Worm (Caenorhabditis elegans) whole organism, early embryonic: ENCODE results near the gene F40C5.1.
"Not testable (repeated sequence)": the region's sequence is repeated elsewhere in the genome, so short reads cannot be mapped to it uniquely, and the experiment has no call there.

ENCODE experiments used
- B0310.2 ChIP-seq: sonication (generic microtip); optimal IDR thresholded peaks from 2 replicates; lab custom pipeline; 2016; ENCODE audit warnings: mild to moderate bottlenecking, missing genetic modification characterization, missing compliant biosample characterization
- F13C5.2 ChIP-seq: sonication (generic microtip); optimal IDR thresholded peaks from 2 replicates; lab custom pipeline; 2017; ENCODE audit warnings: mild to moderate bottlenecking, missing genetic modification characterization, inconsistent platforms, missing compliant biosample characterization
- aly-1 ChIP-seq: sonication (generic microtip); optimal IDR thresholded peaks from 2 replicates; lab custom pipeline; 2016; ENCODE audit warnings: missing genetic modification characterization, missing compliant biosample characterization
- ama-1 ChIP-seq: fragments of 150-350 bp; optimal IDR thresholded peaks from 2 replicates; lab custom pipeline; 2014
- ceh-13 ChIP-seq: fragments of 200-800 bp; sonication (Bioruptor generic); optimal IDR thresholded peaks from 2 replicates; lab custom pipeline; 2018; ENCODE audit warnings: mild to moderate bottlenecking, missing genetic modification characterization, missing compliant biosample characterization
- ceh-36 ChIP-seq: sonication (generic microtip); optimal IDR thresholded peaks from 2 replicates; lab custom pipeline; 2016; ENCODE audit warnings: missing genetic modification characterization, inconsistent platforms, missing compliant biosample characterization
- ets-7 ChIP-seq: sonication (generic microtip); optimal IDR thresholded peaks from 2 replicates; lab custom pipeline; 2016; ENCODE audit warnings: missing genotype, missing genetic modification characterization, missing compliant biosample characterization
- flt-1 ChIP-seq: fragments of 200-800 bp; sonication (Bioruptor generic); IDR thresholded peaks from 2 replicates; pipeline ENCODE4 v1.3.6; 2022; ENCODE audit warnings: missing genetic modification characterization, missing compliant biosample characterization
- hmbx-1 ChIP-seq: sonication (generic microtip); optimal IDR thresholded peaks from 2 replicates; lab custom pipeline; 2016; ENCODE audit warnings: mild to moderate bottlenecking, missing genetic modification characterization, missing compliant biosample characterization
- hmg-4 ChIP-seq: fragments of 200-800 bp; sonication (Bioruptor generic); optimal IDR thresholded peaks from 2 replicates; lab custom pipeline; 2018; ENCODE audit warnings: mild to moderate bottlenecking, missing genetic modification characterization, missing compliant biosample characterization
- hnd-1 ChIP-seq: sonication (generic microtip); optimal IDR thresholded peaks from 2 replicates; lab custom pipeline; 2016; ENCODE audit warnings: missing genetic modification characterization, missing compliant biosample characterization
- pes-1 ChIP-seq: fragments of 200-800 bp; sonication (Bioruptor generic); IDR thresholded peaks from 2 replicates; pipeline ENCODE4 v1.3.6; 2022; ENCODE audit warnings: missing genetic modification reagents, missing genetic modification characterization, missing compliant biosample characterization
- scrt-1 ChIP-seq: fragments of 200-800 bp; sonication (Bioruptor generic); IDR thresholded peaks from 2 replicates; pipeline ENCODE4 v1.3.6; 2022; ENCODE audit warnings: missing genetic modification characterization, missing compliant biosample characterization
- sea-1 ChIP-seq: fragments of 200-800 bp; sonication (Bioruptor generic); conservative IDR thresholded peaks from 2 replicates; pipeline ENCODE4 v1.3.6; 2022; ENCODE audit warnings: missing genetic modification characterization, missing compliant biosample characterization
- tbx-11 ChIP-seq: fragments of 200-800 bp; sonication (Bioruptor generic); IDR thresholded peaks from 2 replicates; pipeline ENCODE4 v1.3.6; 2022; ENCODE audit warnings: missing genetic modification characterization, missing compliant biosample characterization
- tbx-37 ChIP-seq: fragments of 200-800 bp; sonication (Bioruptor generic); conservative IDR thresholded peaks from 2 replicates; pipeline ENCODE4 v1.3.6; 2022; ENCODE audit warnings: missing genetic modification reagents, missing genetic modification characterization, missing compliant biosample characterization
- tra-4 ChIP-seq: sonication (generic microtip); optimal IDR thresholded peaks from 2 replicates; lab custom pipeline; 2017; ENCODE audit warnings: missing genetic modification characterization, missing compliant biosample characterization

F40C5.1 gene

ce11 chrV:3572408-3572807 is at the start of gene F40C5.1:
Gene F40C5.1, plus strand, starts transcription at chrV:3572708.
- TF ChIP-seq F13C5.2; scrt-1 (GFP tag; lab: Robert Waterston, UW); B0310.2: not testable (repeated sequence)

- TF ChIP-seq ceh-36 (tag; lab: Kevin White, UChicago) (no peak), hmg-4 (GFP tag; lab: Kevin White, UChicago) (no peak), ama-1 (lab: Kevin White, UChicago) (no peak), hnd-1 (tag; lab: Kevin White, UChicago) (no peak), F13C5.2 (no peak), B0310.2 (no peak), tbx-11 (no peak), sea-1 (GFP tag; lab: Robert Waterston, UW) (no peak), ceh-13 (no peak), tra-4 (no peak), tbx-37 (GFP tag; lab: Robert Waterston, UW) (no peak), ets-7 (tag; lab: Kevin White, UChicago) (no peak), hmbx-1 (no peak), scrt-1 (GFP tag; lab: Robert Waterston, UW) (no peak), aly-1 (no peak), flt-1 (no peak), pes-1 (GFP tag; lab: Robert Waterston, UW) (no peak)
Observed at ce11 chrV:3523262-3523661, 49.2 kb upstream of the F40C5.1 start, which contains the start of gene irg-1. Gene irg-1, plus strand, starts transcription at chrV:3523587.

ce11 chrV:3524970-3525369 is 47.5 kb upstream of the F40C5.1 start, which contains the start of gene T24A6.7:
Gene T24A6.7, plus strand, starts transcription at chrV:3525270.
- no peak for TF ChIP-seq ama-1 (lab: Kevin White, UChicago)
- TF ChIP-seq ets-7 (tag; lab: Kevin White, UChicago), result no peak
- no peak for TF ChIP-seq ceh-36 (tag; lab: Kevin White, UChicago)
- no peak for TF ChIP-seq pes-1 (GFP tag; lab: Robert Waterston, UW)
- TF ChIP-seq sea-1 (GFP tag; lab: Robert Waterston, UW), result no peak
- no peak for TF ChIP-seq F13C5.2
- TF ChIP-seq aly-1, result no peak
- no peak for TF ChIP-seq B0310.2
- no peak for TF ChIP-seq hmbx-1
- no peak for TF ChIP-seq ceh-13
- no peak for TF ChIP-seq hnd-1 (tag; lab: Kevin White, UChicago)
- TF ChIP-seq flt-1, result no peak
- no peak for TF ChIP-seq tra-4

ce11 chrV:3526882-3527281 is 45.6 kb upstream of the F40C5.1 start, which contains the start of gene str-260:
Gene str-260, plus strand, starts transcription at chrV:3527182.
- no peak for TF ChIP-seq F13C5.2
- TF ChIP-seq hmg-4 (GFP tag; lab: Kevin White, UChicago), result no peak
- TF ChIP-seq hmbx-1, result no peak
- no peak for TF ChIP-seq pes-1 (GFP tag; lab: Robert Waterston, UW)
- no peak for TF ChIP-seq hnd-1 (tag; lab: Kevin White, UChicago)
- no peak for TF ChIP-seq ets-7 (tag; lab: Kevin White, UChicago)
- no peak for TF ChIP-seq tbx-11
- no peak for TF ChIP-seq sea-1 (GFP tag; lab: Robert Waterston, UW)
- no peak for TF ChIP-seq ceh-13
- no peak for TF ChIP-seq ceh-36 (tag; lab: Kevin White, UChicago)
- TF ChIP-seq tbx-37 (GFP tag; lab: Robert Waterston, UW), result no peak
- no peak for TF ChIP-seq ama-1 (lab: Kevin White, UChicago)
- TF ChIP-seq flt-1, result no peak
- TF ChIP-seq aly-1, result no peak
- no peak for TF ChIP-seq B0310.2

ce11 chrV:3530403-3530802 is 42.1 kb upstream of the F40C5.1 start, which contains the start of gene srbc-66:
Gene srbc-66, plus strand, starts transcription at chrV:3530703.
- TF ChIP-seq ama-1 (lab: Kevin White, UChicago) (no peak), tbx-11 (no peak), aly-1 (no peak), hnd-1 (tag; lab: Kevin White, UChicago) (no peak), flt-1 (no peak), hmbx-1 (no peak), sea-1 (GFP tag; lab: Robert Waterston, UW) (no peak), hmg-4 (GFP tag; lab: Kevin White, UChicago) (no peak), tbx-37 (GFP tag; lab: Robert Waterston, UW) (no peak), ceh-36 (tag; lab: Kevin White, UChicago) (no peak), pes-1 (GFP tag; lab: Robert Waterston, UW) (no peak), B0310.2 (no peak), F13C5.2 (no peak), ceh-13 (no peak), tra-4 (no peak), scrt-1 (GFP tag; lab: Robert Waterston, UW) (no peak), ets-7 (tag; lab: Kevin White, UChicago) (no peak)

- TF ChIP-seq hnd-1 (tag; lab: Kevin White, UChicago) (no peak), ama-1 (lab: Kevin White, UChicago) (no peak), ceh-36 (tag; lab: Kevin White, UChicago) (no peak), B0310.2 (no peak), hmg-4 (GFP tag; lab: Kevin White, UChicago) (no peak), pes-1 (GFP tag; lab: Robert Waterston, UW) (no peak), flt-1 (no peak), aly-1 (no peak), tra-4 (no peak), ets-7 (tag; lab: Kevin White, UChicago) (no peak), ceh-13 (no peak)
Observed at ce11 chrV:3535260-3535659, 37.2 kb upstream of the F40C5.1 start, which contains the start of gene nhr-221. Gene nhr-221, minus strand, starts transcription at chrV:3535360.

ce11 chrV:3538307-3538706 is 34.2 kb upstream of the F40C5.1 start, which contains the start of gene nhr-93:
Gene nhr-93, minus strand, starts transcription at chrV:3538407.
- TF ChIP-seq pes-1 (GFP tag; lab: Robert Waterston, UW) (no peak), hmg-4 (GFP tag; lab: Kevin White, UChicago) (no peak), sea-1 (GFP tag; lab: Robert Waterston, UW) (no peak), tbx-11 (no peak), F13C5.2 (no peak), ama-1 (lab: Kevin White, UChicago) (no peak), flt-1 (no peak), ceh-13 (no peak), ceh-36 (tag; lab: Kevin White, UChicago) (no peak), hnd-1 (tag; lab: Kevin White, UChicago) (no peak), scrt-1 (GFP tag; lab: Robert Waterston, UW) (no peak), aly-1 (no peak), tbx-37 (GFP tag; lab: Robert Waterston, UW) (no peak)
